Worm (Caenorhabditis elegans): ENCODE results near the gene Y54G2A.40.

Gene Y54G2A.40

DNA sequence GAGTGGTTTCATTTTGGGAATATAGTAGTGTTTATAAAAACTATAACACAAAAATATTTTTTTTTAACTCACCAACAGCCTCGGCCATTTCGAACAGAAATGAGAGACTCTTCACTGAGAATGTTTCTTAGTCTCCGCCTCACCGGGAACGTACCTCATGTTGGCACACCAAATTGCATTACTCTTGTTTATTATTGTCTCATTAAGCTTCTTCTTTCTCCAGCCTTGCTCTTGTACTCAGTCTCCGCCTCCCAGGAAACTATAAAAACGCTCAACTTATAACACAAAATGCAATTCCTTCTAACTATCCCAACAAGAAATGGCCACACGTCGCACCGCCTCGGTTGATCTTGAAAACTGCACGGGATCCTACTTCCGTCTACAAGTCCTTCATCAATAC, 13.7 kb upstream of the Y54G2A.40 start, which contains the start of the genes Y54G2A.48 and pudl-1:
Gene Y54G2A.48 (minus strand): TSS at position 101 of the 400 bp plus-strand sequence.
Gene pudl-1 (plus strand): TSS at position 320 of the 400 bp plus-strand sequence.
- no peak for TF ChIP-seq unc-62 (GFP tag; optimal IDR thresholded peaks at IDR 0.05)

DNA sequence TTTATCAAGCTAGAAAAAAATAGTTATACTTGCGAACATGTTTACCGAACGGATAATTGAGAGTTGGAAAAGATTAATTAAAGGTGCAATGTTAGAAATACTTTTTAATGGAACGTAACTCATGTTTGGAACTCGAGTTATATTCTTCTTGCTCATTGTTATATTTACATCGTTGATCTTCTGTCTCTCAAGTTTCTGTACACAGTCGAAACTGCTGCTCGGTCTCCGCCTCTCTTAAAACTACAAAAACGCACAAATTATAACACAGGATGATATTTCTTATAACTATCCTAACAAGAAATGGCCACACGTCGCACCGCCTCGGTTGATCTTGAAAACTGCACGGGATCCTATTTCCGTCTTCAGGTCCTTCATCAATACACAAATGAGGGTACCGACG, 11.8 kb upstream of the Y54G2A.40 start, which contains the start of gene pudl-2:
Gene pudl-2 (plus strand): TSS at position 301 of the 400 bp plus-strand sequence.
- no peak for TF ChIP-seq unc-62 (GFP tag; optimal IDR thresholded peaks at IDR 0.05)

DNA sequence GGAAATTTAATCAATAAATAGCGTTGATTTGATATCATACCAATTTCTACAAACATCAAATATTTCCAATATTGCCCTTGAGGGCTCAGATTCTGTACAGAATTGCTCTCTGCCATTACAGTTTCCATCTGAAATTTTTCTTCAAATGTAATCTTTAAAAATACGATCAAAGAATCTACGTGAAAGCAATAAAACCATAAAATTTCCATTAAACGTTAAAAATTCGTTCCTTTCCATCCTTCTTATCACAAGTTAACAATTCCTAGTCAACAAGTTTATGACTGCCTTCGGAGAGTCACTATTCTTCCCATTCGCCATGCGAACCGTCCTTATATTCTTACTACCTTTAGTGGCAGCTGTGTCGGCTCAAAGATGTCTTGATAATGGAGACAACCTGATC, 10.9 kb upstream of the Y54G2A.40 start, which contains the start of gene clec-82:
Gene clec-82 (plus strand): TSS at position 301 of the 400 bp plus-strand sequence.
- TF ChIP-seq unc-62 (GFP tag; optimal IDR thresholded peaks at IDR 0.05), result no peak

DNA sequence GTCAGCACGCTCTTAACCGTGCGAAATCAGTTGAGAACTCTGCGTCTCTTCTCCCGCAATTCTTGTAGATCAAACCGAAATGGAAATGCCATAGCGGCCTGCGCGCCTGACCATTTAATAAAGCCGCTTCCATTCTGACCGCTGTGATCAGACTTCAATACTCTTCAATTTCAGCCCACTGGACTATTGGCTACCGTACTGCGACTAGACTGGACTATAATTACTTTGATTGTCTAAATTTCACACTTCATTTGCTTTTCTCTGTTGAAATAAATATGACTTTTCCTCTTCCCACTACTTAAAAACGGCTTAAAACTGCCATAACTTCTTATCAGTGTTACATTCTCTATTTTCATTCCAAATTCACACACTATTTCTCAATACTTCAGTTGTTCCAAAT, 8.0 kb upstream of the Y54G2A.40 start, which contains the start of gene Y54G2A.7:
Gene Y54G2A.7 (plus strand): TSS at position 301 of the 400 bp plus-strand sequence.
- no peak for TF ChIP-seq unc-62 (GFP tag; optimal IDR thresholded peaks at IDR 0.05)

DNA sequence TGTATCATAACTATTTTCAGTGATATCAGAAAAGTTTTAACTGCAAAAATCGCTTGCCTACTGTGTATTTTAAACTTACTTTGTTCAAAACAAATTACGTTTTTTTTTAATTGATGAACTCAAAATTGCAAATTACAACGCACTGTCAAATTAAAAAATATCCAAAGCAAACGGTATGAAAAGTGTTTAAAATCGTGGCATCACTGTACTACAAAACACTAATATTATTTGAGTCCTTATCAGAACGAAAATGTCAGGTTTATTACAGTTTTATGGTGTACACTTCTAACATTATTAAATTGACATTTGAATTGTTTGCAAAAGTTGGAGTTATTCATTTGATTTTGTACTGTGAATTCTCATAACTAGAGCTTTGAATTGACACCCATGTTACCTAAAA, 5.0 kb upstream of the Y54G2A.40 start, which contains the start of gene clec-83:
Gene clec-83 (minus strand): TSS at position 213 of the 400 bp plus-strand sequence.
- TF ChIP-seq unc-62 (GFP tag; optimal IDR thresholded peaks at IDR 0.05), result no peak

DNA sequence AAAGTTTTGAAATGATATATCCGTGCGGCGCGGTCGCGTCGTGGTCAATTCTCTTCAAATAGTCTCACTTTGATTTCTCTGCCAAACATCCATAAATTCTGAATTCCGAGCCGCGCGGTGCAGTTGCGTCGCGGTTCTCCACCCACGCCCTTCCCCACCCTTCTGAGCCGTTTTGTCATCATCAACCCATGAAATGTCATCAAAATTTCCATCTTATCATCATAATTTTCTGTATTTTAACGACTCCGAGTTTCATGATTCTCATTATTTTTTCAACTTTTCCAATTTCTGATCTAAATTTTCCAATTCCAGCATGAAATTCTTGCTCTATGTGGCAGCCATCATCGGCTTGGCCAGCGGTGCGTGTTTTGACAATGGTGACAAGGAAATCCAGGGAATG, 4.1 kb upstream of the Y54G2A.40 start, which contains the start of gene clec-84:
Gene clec-84 (plus strand): TSS at position 301 of the 400 bp plus-strand sequence.
- no peak for TF ChIP-seq unc-62 (GFP tag; optimal IDR thresholded peaks at IDR 0.05)

DNA sequence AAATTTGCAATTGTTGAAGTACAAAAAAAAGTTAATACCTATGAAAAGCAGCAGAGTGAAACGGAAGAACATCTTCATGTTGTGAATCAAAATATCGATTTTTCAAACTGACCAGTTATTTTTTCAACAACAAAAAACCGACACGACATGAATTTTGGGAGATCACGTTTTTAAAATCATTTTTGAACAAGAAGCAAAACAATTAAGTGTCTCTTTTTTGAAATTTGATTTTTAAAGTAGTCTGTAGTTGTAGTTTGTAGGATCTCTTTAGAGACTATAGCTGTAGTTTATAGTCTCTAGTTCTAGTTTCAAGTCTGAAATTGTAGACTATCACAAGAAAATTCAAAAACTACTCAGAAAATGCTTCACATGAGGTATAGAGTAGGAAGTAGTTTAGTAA, 2.4 kb upstream of the Y54G2A.40 start, which contains the start of gene Y54G2A.15:
Gene Y54G2A.15 (minus strand): TSS at position 101 of the 400 bp plus-strand sequence.
- TF ChIP-seq unc-62 (GFP tag; optimal IDR thresholded peaks at IDR 0.05), result no peak

DNA sequence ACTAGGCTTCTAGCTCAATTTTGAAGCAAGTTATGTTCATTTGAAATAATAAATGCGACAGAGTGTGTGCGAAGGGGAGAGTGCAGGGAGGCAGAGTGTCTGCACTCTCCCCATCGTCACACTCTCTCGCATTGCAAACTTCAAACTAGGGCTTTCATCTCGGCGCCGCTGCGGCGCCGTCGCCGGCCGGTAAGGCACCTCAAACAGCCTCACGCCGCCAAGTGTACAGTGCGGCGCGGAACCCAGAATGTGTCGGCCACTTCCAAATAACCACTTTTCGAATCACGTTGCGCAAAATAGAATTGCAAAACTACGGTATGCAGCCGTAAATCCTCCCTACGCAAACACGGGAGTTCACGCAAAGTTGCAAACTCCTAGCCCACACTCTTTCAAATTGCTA, 3.0 kb downstream of the Y54G2A.40 start:
- TF ChIP-seq unc-62 (GFP tag; optimal IDR thresholded peaks at IDR 0.05), result no peak

DNA sequence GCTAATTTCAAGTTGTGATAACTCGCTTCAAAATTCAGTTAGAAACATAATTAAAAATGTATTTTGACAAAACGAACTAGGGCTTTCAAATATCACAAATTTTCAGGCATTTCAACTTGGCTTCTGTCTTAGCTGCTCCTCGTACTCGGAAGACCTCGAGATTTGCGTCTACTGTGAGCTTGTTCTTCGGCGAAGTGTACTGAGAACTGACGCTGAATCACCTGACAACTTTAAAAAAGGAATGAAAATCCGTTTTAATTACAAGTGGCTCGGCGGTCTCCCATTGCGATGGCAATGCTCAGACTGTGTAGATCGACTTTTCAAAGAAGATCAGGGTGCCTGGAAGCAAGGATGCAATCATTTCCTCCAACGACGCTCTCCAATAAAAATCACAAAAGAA, 4.3 kb downstream of the Y54G2A.40 start, which contains the start of gene clec-85:
Gene clec-85 (plus strand): TSS at position 301 of the 400 bp plus-strand sequence.
- no peak for TF ChIP-seq unc-62 (GFP tag; optimal IDR thresholded peaks at IDR 0.05)

DNA sequence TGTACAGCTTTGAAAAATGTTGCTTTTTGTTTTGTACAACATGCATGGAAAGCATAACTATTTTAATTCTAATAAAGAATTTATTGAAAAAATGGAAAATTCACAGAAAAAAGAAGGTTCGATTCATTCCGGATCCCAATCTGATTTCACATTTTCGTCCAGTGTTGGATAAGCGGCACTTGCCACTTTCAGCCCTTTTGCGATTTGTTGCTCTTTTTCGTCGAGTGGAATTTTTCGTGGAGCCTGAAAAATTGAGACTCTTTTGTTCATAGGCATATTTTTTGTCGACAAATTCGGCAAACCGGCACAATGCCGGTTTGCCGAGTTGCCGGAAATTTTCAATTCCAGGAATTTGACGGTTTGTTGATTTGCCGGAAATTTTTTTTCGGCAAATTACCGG, 5.3 kb downstream of the Y54G2A.40 start:
- TF ChIP-seq unc-62 (GFP tag; optimal IDR thresholded peaks at IDR 0.05), result no peak

DNA sequence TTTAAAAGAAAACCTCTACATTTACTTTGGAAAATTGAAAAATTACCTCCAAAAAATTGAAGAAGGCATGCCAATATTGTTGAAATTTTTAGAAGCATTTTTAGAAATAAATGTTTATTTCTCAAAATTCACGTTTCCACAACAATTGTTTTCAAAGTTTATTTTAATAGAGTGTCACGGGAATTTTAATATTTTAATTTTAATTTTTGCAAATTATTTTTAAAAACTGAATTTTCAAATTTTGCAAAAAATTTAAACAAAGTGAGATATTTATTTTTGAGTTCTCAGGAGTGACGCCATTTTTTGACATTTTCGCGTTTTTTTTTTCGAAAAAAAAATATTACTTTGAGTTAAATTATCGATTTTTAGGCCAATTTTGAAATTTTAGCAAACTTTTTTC, 6.9 kb downstream of the Y54G2A.40 start, which contains the start of gene Y54G2A.49:
Gene Y54G2A.49 (minus strand): TSS at position 101 of the 400 bp plus-strand sequence.
- no peak for TF ChIP-seq unc-62 (GFP tag; optimal IDR thresholded peaks at IDR 0.05)

DNA sequence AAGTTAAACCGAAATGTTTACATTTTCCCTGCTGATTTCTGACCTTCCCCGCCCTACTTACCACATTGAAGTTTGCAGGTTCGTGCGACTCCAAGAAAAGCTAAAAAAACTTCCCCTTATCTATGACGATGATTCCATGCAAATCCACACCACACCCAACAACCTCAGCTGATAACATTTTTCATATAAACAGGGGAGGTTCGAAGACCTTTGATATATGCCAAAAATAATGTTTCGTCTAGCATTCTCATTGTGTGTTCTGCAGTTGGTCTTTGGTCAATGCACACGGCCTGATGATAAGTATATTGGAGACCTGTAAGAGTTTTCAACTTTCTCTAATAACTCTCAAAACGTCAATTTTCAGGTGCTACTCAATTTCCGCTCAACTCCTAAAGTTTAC, 7.9 kb downstream of the Y54G2A.40 start:
- no peak for TF ChIP-seq unc-62 (GFP tag; optimal IDR thresholded peaks at IDR 0.05)

DNA sequence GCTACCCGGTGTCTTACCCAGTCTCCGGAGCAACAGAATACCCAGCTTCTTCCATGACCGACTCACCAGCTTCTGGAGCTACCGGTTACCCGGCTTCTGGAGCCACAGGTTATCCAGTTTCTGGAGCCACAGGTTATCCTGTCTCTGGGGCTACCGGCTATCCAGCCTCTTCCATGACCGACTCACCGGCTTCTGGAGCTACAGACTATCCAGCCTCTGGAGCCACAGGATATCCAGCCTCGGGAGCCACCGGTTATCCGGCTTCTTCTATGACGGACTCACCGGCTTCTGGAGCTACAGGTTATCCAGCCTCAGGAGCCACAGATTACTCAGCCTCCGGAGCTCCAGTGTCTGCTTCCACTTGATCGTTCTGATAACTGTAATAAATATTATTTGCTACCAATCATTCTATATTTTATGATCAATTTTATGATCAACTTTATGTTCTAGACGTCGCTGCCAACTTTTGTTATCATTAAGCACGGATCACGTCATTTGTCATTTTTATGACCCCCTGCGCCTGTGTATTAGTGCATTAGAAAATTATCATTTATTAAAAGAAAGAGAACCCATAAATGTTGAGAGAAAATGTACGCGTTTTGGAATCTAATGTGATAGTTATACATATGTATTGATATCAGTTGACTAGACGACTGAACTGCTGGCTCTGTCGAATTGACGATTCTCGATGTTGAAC, 8.9 kb downstream of the Y54G2A.40 start:
- no peak for TF ChIP-seq unc-62 (GFP tag; optimal IDR thresholded peaks at IDR 0.05)

DNA sequence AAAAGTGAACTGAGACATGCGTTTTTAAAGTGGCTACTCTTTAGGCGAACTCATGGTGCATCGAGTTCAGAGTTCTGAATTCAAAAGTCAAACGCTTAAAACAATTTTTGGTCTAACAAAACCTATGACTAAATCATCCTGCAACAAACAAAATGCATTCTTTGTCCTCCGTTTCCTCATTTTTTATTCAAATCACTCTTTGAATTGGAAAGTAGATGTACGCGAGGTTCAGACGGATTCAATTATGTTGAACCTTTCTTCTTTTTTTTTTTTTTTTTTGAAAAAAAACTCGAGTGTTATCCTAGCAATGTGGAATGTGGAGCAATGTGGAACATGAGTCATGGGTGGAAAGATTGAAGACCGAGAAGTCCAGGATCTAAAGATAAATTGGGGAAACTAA, 12.5 kb downstream of the Y54G2A.40 start:
- TF ChIP-seq unc-62 (GFP tag; optimal IDR thresholded peaks at IDR 0.05), result no peak

DNA sequence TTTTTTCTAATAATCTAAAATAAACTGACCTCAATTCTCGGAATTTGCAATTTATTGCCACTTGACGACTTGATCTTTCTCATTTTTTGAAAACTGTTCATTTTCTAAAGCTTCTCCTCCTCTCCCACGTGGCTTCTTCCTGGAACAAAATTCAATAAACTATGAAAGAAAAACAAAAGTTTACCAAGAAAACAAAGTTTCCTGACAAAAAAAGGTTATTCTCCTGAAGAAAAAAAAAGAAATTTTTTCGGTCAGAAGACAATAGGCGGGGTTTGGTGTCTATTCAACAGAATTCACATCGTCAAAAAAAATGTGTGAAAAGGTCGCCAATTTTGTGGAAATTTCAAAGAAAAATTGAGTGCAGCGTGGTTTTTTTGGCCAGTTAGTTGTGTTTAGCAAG, 18.5 kb downstream of the Y54G2A.40 start, which contains the start of gene Y54G2A.16:
Gene Y54G2A.16 (minus strand): TSS at position 101 of the 400 bp plus-strand sequence.
- TF ChIP-seq unc-62 (GFP tag; optimal IDR thresholded peaks at IDR 0.05), result no peak

DNA sequence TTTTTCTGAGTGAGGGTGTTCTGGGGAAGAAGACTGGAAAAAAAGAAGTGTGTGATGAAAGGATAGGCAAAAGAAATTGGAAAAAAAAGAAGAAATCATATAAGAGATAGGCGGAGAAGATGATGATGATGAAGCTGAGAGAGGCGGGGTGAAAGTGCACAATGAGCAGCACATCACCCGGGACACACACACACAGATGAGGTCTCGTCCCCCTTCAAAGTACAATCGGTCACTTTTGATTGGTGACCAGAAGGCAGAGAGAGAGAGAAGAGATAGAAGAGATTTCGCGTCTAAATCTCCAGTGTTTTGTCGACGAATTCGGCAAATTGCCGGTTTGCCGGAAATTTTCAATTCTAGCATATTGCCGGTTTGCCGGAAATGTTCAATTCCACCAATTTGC, 39.0 kb downstream of the Y54G2A.40 start:
- no peak for TF ChIP-seq unc-62 (GFP tag; optimal IDR thresholded peaks at IDR 0.05)

DNA sequence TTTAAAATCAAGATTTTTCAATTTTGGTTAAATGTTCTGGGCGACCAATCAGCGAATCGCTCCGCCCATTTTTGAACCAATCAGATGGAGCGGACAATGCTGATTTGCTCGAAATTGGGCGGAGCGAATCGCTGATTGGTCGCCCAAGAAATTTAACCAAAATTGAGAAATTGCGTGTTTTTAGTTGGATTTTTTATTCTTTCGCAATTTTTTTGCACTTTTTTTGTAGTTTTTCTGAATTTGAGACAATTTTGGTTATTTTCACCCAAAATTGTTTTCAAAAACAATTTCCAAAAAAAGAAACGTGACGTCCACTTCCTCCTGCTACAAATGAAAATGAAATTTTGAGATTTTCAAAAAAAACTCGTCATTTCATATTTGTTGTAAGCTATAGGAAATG, 40.4 kb downstream of the Y54G2A.40 start, which contains the start of gene dml-1:
Gene dml-1 (plus strand): TSS at position 301 of the 400 bp plus-strand sequence.
- no peak for TF ChIP-seq unc-62 (GFP tag; optimal IDR thresholded peaks at IDR 0.05)
